In genomic region chrIII:7784201-7784600, ce11 we compare ENCODE assay signal across 6 worm cellular contexts.
TF ChIP-seq lines count a peak whose summit lies in the region.

No protein-coding gene starts in this region.

TF ChIP-seq in whole organism, L1 larva, 84 proteins besides CTCF, POLR2A, EP300 and RAD21 (continues in another document):
- TF ChIP-seq nhr-85 (tag; lab: Kevin White, UChicago), result peak; percentile 76
- TF ChIP-seq nhr-20 (tag; optimal IDR thresholded peaks at IDR 0.05; lab: Kevin White, UChicago), result peak; percentile 8
- peak; percentile 2 for TF ChIP-seq blmp-1 (tag; optimal IDR thresholded peaks at IDR 0.05; lab: Kevin White, UChicago)
- TF ChIP-seq nhr-90 (tag; optimal IDR thresholded peaks at IDR 0.05; lab: Kevin White, UChicago; ENCODE audit: poor library complexity), result peak; percentile 7
- TF ChIP-seq irx-1 (tag; optimal IDR thresholded peaks at IDR 0.05; lab: Kevin White, UChicago), result peak; percentile 24
- TF ChIP-seq lin-14 (GFP tag; optimal IDR thresholded peaks at IDR 0.05; lab: Kevin White, UChicago), result peak; percentile 44
- peak; percentile 79 for TF ChIP-seq dsc-1 (tag; optimal IDR thresholded peaks at IDR 0.05; lab: Kevin White, UChicago)
- no peak for TF ChIP-seq unc-86 (tag; optimal IDR thresholded peaks at IDR 0.05; lab: Kevin White, UChicago)
- TF ChIP-seq rnt-1 (tag; optimal IDR thresholded peaks at IDR 0.05; lab: Kevin White, UChicago), result peak; percentile 67
- peak in 1 of 2 experiments; percentile 54 for TF ChIP-seq ztf-11 (tag; optimal IDR thresholded peaks at IDR 0.05; lab: Kevin White, UChicago)
- TF ChIP-seq tbx-2 (tag; optimal IDR thresholded peaks at IDR 0.05; lab: Kevin White, UChicago), result peak; percentile 29
- TF ChIP-seq fos-1 (tag; optimal IDR thresholded peaks at IDR 0.05; lab: Kevin White, UChicago), result no peak
- peak; percentile 55 for TF ChIP-seq nhr-71 (tag; optimal IDR thresholded peaks at IDR 0.05; lab: Kevin White, UChicago)
- peak; percentile 47 for TF ChIP-seq fkh-4 (tag; optimal IDR thresholded peaks at IDR 0.05; lab: Kevin White, UChicago; ENCODE audit: borderline replicate concordance)
- no peak for TF ChIP-seq zag-1 (tag; optimal IDR thresholded peaks at IDR 0.05; lab: Kevin White, UChicago)

TF ChIP-seq in whole organism, L2 larva, 48 proteins besides CTCF, POLR2A, EP300 and RAD21 (continues in another document):
- TF ChIP-seq aly-2 (tag; optimal IDR thresholded peaks at IDR 0.05; lab: Kevin White, UChicago) (no peak), nhr-12 (tag; optimal IDR thresholded peaks at IDR 0.05; lab: Kevin White, UChicago) (no peak), zag-1 (tag; optimal IDR thresholded peaks at IDR 0.05; lab: Kevin White, UChicago) (no peak), lin-13 (GFP tag; optimal IDR thresholded peaks at IDR 0.05; lab: Kevin White, UChicago) (no peak), ztf-4 (tag; optimal IDR thresholded peaks at IDR 0.05; lab: Kevin White, UChicago) (no peak), nhr-11 (tag; optimal IDR thresholded peaks at IDR 0.05; lab: Kevin White, UChicago) (no peak), unc-62 (GFP tag; optimal IDR thresholded peaks at IDR 0.05; lab: Kevin White, UChicago) (no peak), nhr-237 (tag; optimal IDR thresholded peaks at IDR 0.05; lab: Kevin White, UChicago) (no peak), lsy-2 (tag; optimal IDR thresholded peaks at IDR 0.05; lab: Kevin White, UChicago) (peak in 1 of 2 experiments; percentile 68), mab-5 (tag; optimal IDR thresholded peaks at IDR 0.05; lab: Kevin White, UChicago) (peak; percentile 98), lin-11 (tag; optimal IDR thresholded peaks at IDR 0.05; lab: Kevin White, UChicago) (no peak), R02D3.7 (tag; optimal IDR thresholded peaks at IDR 0.05; lab: Kevin White, UChicago) (no peak), gmeb-1 (tag; optimal IDR thresholded peaks at IDR 0.05; lab: Kevin White, UChicago) (no peak), elt-1 (tag; optimal IDR thresholded peaks at IDR 0.05; lab: Kevin White, UChicago) (no peak), ZK546.5 (tag; optimal IDR thresholded peaks at IDR 0.05; lab: Kevin White, UChicago) (no peak), lin-39 (tag; optimal IDR thresholded peaks at IDR 0.05; lab: Kevin White, UChicago) (no peak), crh-2 (tag; optimal IDR thresholded peaks at IDR 0.05; lab: Kevin White, UChicago) (no peak)

TF ChIP-seq in whole organism, L3 larva, 47 proteins besides CTCF, POLR2A, EP300 and RAD21:
- TF ChIP-seq unc-62 (GFP tag; optimal IDR thresholded peaks at IDR 0.05; lab: Kevin White, UChicago), result peak; percentile 24
- no peak for TF ChIP-seq sea-2 (GFP tag; optimal IDR thresholded peaks at IDR 0.05; lab: Kevin White, UChicago)
- peak; percentile 32 for TF ChIP-seq lin-39 (tag; optimal IDR thresholded peaks at IDR 0.05; lab: Kevin White, UChicago)
- peak; percentile 83 for TF ChIP-seq egl-5 (tag; optimal IDR thresholded peaks at IDR 0.05; lab: Kevin White, UChicago)
- peak; percentile 9 for TF ChIP-seq lsy-12 (tag; optimal IDR thresholded peaks at IDR 0.05; lab: Kevin White, UChicago)
- TF ChIP-seq jun-1 (tag; optimal IDR thresholded peaks at IDR 0.05; lab: Kevin White, UChicago), result no peak
- TF ChIP-seq nfya-1 (tag; optimal IDR thresholded peaks at IDR 0.05; lab: Kevin White, UChicago; ENCODE audit: insufficient read depth), result peak; percentile 94

TF ChIP-seq in whole organism, L4 larva, 104 proteins besides CTCF, POLR2A, EP300 and RAD21:
- no peak for TF ChIP-seq F37D6.2 (tag; optimal IDR thresholded peaks at IDR 0.05; lab: Kevin White, UChicago)
- TF ChIP-seq duxl-1 (tag; optimal IDR thresholded peaks at IDR 0.05; lab: Kevin White, UChicago; ENCODE audit: poor library complexity), result peak; percentile 7
- TF ChIP-seq hmg-1.1 (GFP tag; IDR thresholded peaks at IDR 0.05; lab: Robert Waterston, UW), result no peak
- 0 out of 2 replicates have a peak, but pooled peaks have one; percentile 23 for TF ChIP-seq tra-1 (GFP tag; IDR thresholded peaks at IDR 0.05; lab: Robert Waterston, UW)
- TF ChIP-seq snpc-1.2 (GFP tag; IDR thresholded peaks at IDR 0.05; lab: Robert Waterston, UW), result no peak
- no peak for TF ChIP-seq ctbp-1 (GFP tag; IDR thresholded peaks at IDR 0.05; lab: Robert Waterston, UW)
- TF ChIP-seq nhr-77 (tag; optimal IDR thresholded peaks at IDR 0.05; lab: Kevin White, UChicago), result no peak
- peak in 1 of 2 experiments; percentile 43 for TF ChIP-seq lsy-2 (tag; optimal IDR thresholded peaks at IDR 0.05; lab: Kevin White, UChicago)
- TF ChIP-seq T20F7.1 (GFP tag; optimal IDR thresholded peaks at IDR 0.05; lab: Kevin White, UChicago), result no peak
- 0 out of 2 replicates have a peak, but pooled peaks have one; percentile 21 for TF ChIP-seq ceh-20 (GFP tag; IDR thresholded peaks at IDR 0.05; lab: Robert Waterston, UW)
- no peak for TF ChIP-seq ceh-28 (tag; optimal IDR thresholded peaks at IDR 0.05; lab: Kevin White, UChicago)

TF ChIP-seq in whole organism, late embryonic, 69 proteins besides CTCF, POLR2A, EP300 and RAD21:
- peak; percentile 0 for TF ChIP-seq hlh-8 (tag; optimal IDR thresholded peaks at IDR 0.05; lab: Kevin White, UChicago)
- TF ChIP-seq ceh-9 (tag; optimal IDR thresholded peaks at IDR 0.05; lab: Kevin White, UChicago), result no peak
- TF ChIP-seq hlh-6 (tag; optimal IDR thresholded peaks at IDR 0.05; lab: Kevin White, UChicago), result no peak
- no peak for TF ChIP-seq lin-11 (tag; optimal IDR thresholded peaks at IDR 0.05; lab: Kevin White, UChicago)
- peak; percentile 6 for TF ChIP-seq T23F11.4 (GFP tag; optimal IDR thresholded peaks at IDR 0.05; lab: Kevin White, UChicago)
- no peak for TF ChIP-seq Y22D7AL.16 (tag; optimal IDR thresholded peaks at IDR 0.05; lab: Kevin White, UChicago)
- TF ChIP-seq ceh-45 (GFP tag; IDR thresholded peaks at IDR 0.05; lab: Robert Waterston, UW), result no peak
- peak; percentile 24 for TF ChIP-seq unc-55 (GFP tag; optimal IDR thresholded peaks at IDR 0.05; lab: Kevin White, UChicago)
- no peak for TF ChIP-seq odd-2 (tag; optimal IDR thresholded peaks at IDR 0.05; lab: Kevin White, UChicago)
- TF ChIP-seq pqm-1 (tag; optimal IDR thresholded peaks at IDR 0.05; lab: Kevin White, UChicago), result no peak
- TF ChIP-seq hlh-13 (GFP tag; optimal IDR thresholded peaks at IDR 0.05; lab: Kevin White, UChicago), result no peak
- TF ChIP-seq pha-2 (tag; optimal IDR thresholded peaks at IDR 0.05; lab: Kevin White, UChicago), result no peak
- TF ChIP-seq dmd-4 (tag; optimal IDR thresholded peaks at IDR 0.05; lab: Kevin White, UChicago; ENCODE audit: borderline replicate concordance), result no peak
- peak; percentile 73 for TF ChIP-seq nfya-1 (tag; optimal IDR thresholded peaks at IDR 0.05; lab: Kevin White, UChicago)
- no peak for TF ChIP-seq pat-9 (tag; optimal IDR thresholded peaks at IDR 0.05; lab: Kevin White, UChicago)
TF ChIP-seq in whole organism, late embryonic: peak in this region for 4.

TF ChIP-seq in whole organism, mixed stage, embryonic, 35 proteins besides CTCF, POLR2A, EP300 and RAD21:
- TF ChIP-seq tbx-8 (GFP tag; optimal IDR thresholded peaks at IDR 0.05; lab: Kevin White, UChicago) (no peak), lin-13 (tag; optimal IDR thresholded peaks at IDR 0.05; lab: Kevin White, UChicago) (no peak), nhr-28 (tag; optimal IDR thresholded peaks at IDR 0.05; lab: Kevin White, UChicago) (no peak), nhr-2 (tag; optimal IDR thresholded peaks at IDR 0.05; lab: Kevin White, UChicago) (no peak), lsy-2 (tag; optimal IDR thresholded peaks at IDR 0.05; lab: Kevin White, UChicago) (peak; percentile 25), nhr-12 (tag; optimal IDR thresholded peaks at IDR 0.05; lab: Kevin White, UChicago) (no peak), nhr-237 (tag; optimal IDR thresholded peaks at IDR 0.05; lab: Kevin White, UChicago) (no peak), bed-3 (GFP tag; optimal IDR thresholded peaks at IDR 0.05; lab: Kevin White, UChicago) (no peak), mep-1 (tag; optimal IDR thresholded peaks at IDR 0.05; lab: Kevin White, UChicago) (no peak), unc-39 (tag; optimal IDR thresholded peaks at IDR 0.05; lab: Kevin White, UChicago) (no peak), sptf-1 (tag; optimal IDR thresholded peaks at IDR 0.05; lab: Kevin White, UChicago) (no peak), ceh-39 (tag; optimal IDR thresholded peaks at IDR 0.05; lab: Kevin White, UChicago) (no peak), ces-1 (GFP tag; optimal IDR thresholded peaks at IDR 0.05; lab: Kevin White, UChicago) (no peak), unc-62 (GFP tag; optimal IDR thresholded peaks at IDR 0.05; lab: Kevin White, UChicago) (peak; percentile 56), ztf-11 (tag; optimal IDR thresholded peaks at IDR 0.05; lab: Kevin White, UChicago) (no peak), elt-3 (tag; optimal IDR thresholded peaks at IDR 0.05; lab: Kevin White, UChicago) (no peak), mls-2 (tag; optimal IDR thresholded peaks at IDR 0.05; lab: Kevin White, UChicago) (no peak), flh-1 (GFP tag; optimal IDR thresholded peaks at IDR 0.05; lab: Kevin White, UChicago) (no peak), snpc-4 (tag; optimal IDR thresholded peaks at IDR 0.05; lab: Kevin White, UChicago) (no peak), sem-2 (GFP tag; optimal IDR thresholded peaks at IDR 0.05; lab: Kevin White, UChicago) (no peak), blmp-1 (tag; optimal IDR thresholded peaks at IDR 0.05; lab: Kevin White, UChicago) (no peak), ham-2 (GFP tag; optimal IDR thresholded peaks at IDR 0.05; lab: Kevin White, UChicago) (no peak), ceh-83 (GFP tag; optimal IDR thresholded peaks at IDR 0.05; lab: Kevin White, UChicago) (no peak), M03D4.4 (tag; optimal IDR thresholded peaks at IDR 0.05; lab: Kevin White, UChicago) (no peak), mab-5 (tag; optimal IDR thresholded peaks at IDR 0.05; lab: Kevin White, UChicago) (peak; percentile 100), ceh-43 (GFP tag; optimal IDR thresholded peaks at IDR 0.05; lab: Kevin White, UChicago) (no peak), zip-8 (tag; optimal IDR thresholded peaks at IDR 0.05; lab: Kevin White, UChicago) (no peak), nhr-76 (tag; optimal IDR thresholded peaks at IDR 0.05; lab: Kevin White, UChicago) (no peak), cnd-1 (tag; optimal IDR thresholded peaks at IDR 0.05; lab: Kevin White, UChicago) (no peak), lin-32 (GFP tag; optimal IDR thresholded peaks at IDR 0.05; lab: Kevin White, UChicago) (no peak), drap-1 (GFP tag; optimal IDR thresholded peaks at IDR 0.05; lab: Kevin White, UChicago) (no peak), unc-120 (tag; optimal IDR thresholded peaks at IDR 0.05; lab: Kevin White, UChicago; ENCODE audit: poor library complexity, severe bottlenecking) (peak; percentile 11), hlh-1 (tag; optimal IDR thresholded peaks at IDR 0.05; lab: Kevin White, UChicago) (no peak)
